Fruit fly (Drosophila melanogaster) whole organism, wandering third instar larva: Measurements from ENCODE around the gene mon2.

Experiments
- Abd-B ChIP-seq: fragments of >200 bp; optimal IDR thresholded peaks from 2 replicates; lab custom pipeline; 2017; ENCODE audit warnings: missing biosample characterization, missing genetic modification characterization
- CG32264 ChIP-seq: fragments of 200-800 bp; sonication (Bioruptor generic); optimal IDR thresholded peaks from 2 replicates; lab custom pipeline; 2016; ENCODE audit warnings: missing biosample characterization, missing genetic modification characterization
- CG9705 ChIP-seq: fragments of 200-800 bp; sonication (Bioruptor generic); optimal IDR thresholded peaks from 2 replicates; lab custom pipeline; 2018; ENCODE audit warnings: missing biosample characterization, mild to moderate bottlenecking, missing genetic modification characterization
- CrebA ChIP-seq: fragments of 200-800 bp; sonication (Bioruptor generic); optimal IDR thresholded peaks from 2 replicates; lab custom pipeline; 2016; ENCODE audit warnings: missing biosample characterization, mild to moderate bottlenecking, missing genetic modification characterization, borderline replicate concordance
- Dfd ChIP-seq: fragments of >200 bp; optimal IDR thresholded peaks from 2 replicates; lab custom pipeline; 2017; ENCODE audit warnings: missing biosample characterization, missing genetic modification characterization
- GATAd ChIP-seq: sonication (Bioruptor generic); optimal IDR thresholded peaks from 2 replicates; lab custom pipeline; 2016; ENCODE audit warnings: missing biosample characterization, missing genetic modification characterization
- HLH106 ChIP-seq: fragments of 200-800 bp; optimal IDR thresholded peaks from 3 replicates; lab custom pipeline; 2019; ENCODE audit warnings: missing biosample characterization, mild to moderate bottlenecking, missing genetic modification characterization, moderate library complexity
- Hnf4 ChIP-seq: fragments of 200-800 bp; sonication (Bioruptor generic); optimal IDR thresholded peaks from 2 replicates; lab custom pipeline; 2016; ENCODE audit warnings: missing biosample characterization, mild to moderate bottlenecking, missing genetic modification characterization
- Hr78 ChIP-seq: fragments of >200 bp; optimal IDR thresholded peaks from 2 replicates; lab custom pipeline; 2017; ENCODE audit warnings: missing biosample characterization, missing genetic modification characterization
- Hr83 ChIP-seq: fragments of 200-300 bp; sonication (Bioruptor generic); optimal IDR thresholded peaks from 2 replicates; lab custom pipeline; 2016; ENCODE audit warnings: missing biosample characterization, mild to moderate bottlenecking, missing genetic modification characterization, moderate library complexity; ENCODE audit not compliant: poor library complexity, severe bottlenecking
- Jra ChIP-seq: sonication (Bioruptor generic); optimal IDR thresholded peaks from 2 replicates; lab custom pipeline; 2016; ENCODE audit warnings: missing biosample characterization, missing genetic modification characterization
- Mio ChIP-seq: sonication (Bioruptor generic); optimal IDR thresholded peaks from 2 replicates; lab custom pipeline; 2016; ENCODE audit warnings: missing biosample characterization, missing genetic modification characterization
- Myc ChIP-seq: fragments of >200 bp; optimal IDR thresholded peaks from 2 replicates; lab custom pipeline; 2017
- OdsH ChIP-seq: fragments of 200-800 bp; sonication (Bioruptor generic); optimal IDR thresholded peaks from 2 replicates; lab custom pipeline; 2016; ENCODE audit warnings: missing biosample characterization, mild to moderate bottlenecking, missing genetic modification characterization
- Rel ChIP-seq, 2 experiments: fragments of 200-800 bp; sonication (Bioruptor generic) in 1 of 2; optimal IDR thresholded peaks; 2 replicates in 1 of 2; 3 replicates in 1 of 2; lab custom pipeline; 2016 to 2019; ENCODE audit warnings: mild to moderate bottlenecking in 2 of 2, missing biosample characterization in 2 of 2, missing genetic modification characterization in 2 of 2, moderate library complexity in 1 of 2
- Sp1 ChIP-seq: fragments of 200-800 bp; sonication (Bioruptor generic); optimal IDR thresholded peaks from 3 replicates; lab custom pipeline; 2019; ENCODE audit warnings: missing biosample characterization, mild to moderate bottlenecking, missing genetic modification characterization, moderate library complexity
- Vsx2 ChIP-seq: fragments of 200-300, 225-300 bp; sonication (Bioruptor generic); optimal IDR thresholded peaks from 2 replicates; lab custom pipeline; 2018; ENCODE audit warnings: missing biosample characterization, missing genetic modification characterization; ENCODE audit not compliant: partially characterized antibody
- br ChIP-seq: fragments of 200-800 bp; sonication (Bioruptor generic); optimal IDR thresholded peaks from 2 replicates; lab custom pipeline; 2016; ENCODE audit warnings: missing biosample characterization, missing genetic modification characterization
- brk ChIP-seq: fragments of 200-800 bp; sonication (Bioruptor generic); optimal IDR thresholded peaks from 2 replicates; lab custom pipeline; 2016; ENCODE audit warnings: missing biosample characterization, mild to moderate bottlenecking, missing genetic modification characterization
- dsf ChIP-seq: sonication (Bioruptor generic); optimal IDR thresholded peaks from 2 replicates; lab custom pipeline; 2016; ENCODE audit warnings: missing biosample characterization, missing genetic modification characterization, borderline replicate concordance
- ey ChIP-seq: fragments of 200-800 bp; sonication (Bioruptor generic); optimal IDR thresholded peaks from 2 replicates; lab custom pipeline; 2016; ENCODE audit warnings: missing biosample characterization, missing genetic modification characterization
- foxo ChIP-seq, 2 experiments: fragments of 200-800 bp; sonication (Bioruptor generic); optimal IDR thresholded peaks; 2 replicates in 1 of 2; 3 replicates in 1 of 2; lab custom pipeline; 2016 to 2017; ENCODE audit warnings: missing biosample characterization in 2 of 2, missing genetic modification characterization in 2 of 2
- fru ChIP-seq: fragments of 200-800 bp; sonication (Bioruptor generic); optimal IDR thresholded peaks from 3 replicates; lab custom pipeline; 2016; ENCODE audit warnings: missing biosample characterization, mild to moderate bottlenecking, missing genetic modification characterization
- h ChIP-seq: fragments of 200-800 bp; sonication (Bioruptor generic); optimal IDR thresholded peaks from 3 replicates; lab custom pipeline; 2016; ENCODE audit warnings: missing biosample characterization, mild to moderate bottlenecking, missing genetic modification characterization
- jim ChIP-seq: fragments of 175-275, 200-325 bp; sonication (Bioruptor generic); optimal IDR thresholded peaks from 2 replicates; lab custom pipeline; 2016; ENCODE audit warnings: missing biosample characterization, mild to moderate bottlenecking, missing genetic modification characterization
- pan ChIP-seq: fragments of >200 bp; optimal IDR thresholded peaks from 2 replicates; lab custom pipeline; 2017
- psq ChIP-seq: fragments of 200-800 bp; sonication (Bioruptor generic); optimal IDR thresholded peaks from 3 replicates; lab custom pipeline; 2017; ENCODE audit warnings: missing biosample characterization, mild to moderate bottlenecking, missing genetic modification characterization, moderate library complexity
- rgr ChIP-seq: fragments of 200-800 bp; sonication (Bioruptor generic); optimal IDR thresholded peaks from 3 replicates; lab custom pipeline; 2016; ENCODE audit warnings: missing biosample characterization, mild to moderate bottlenecking, missing genetic modification characterization
- sv ChIP-seq: fragments of 200-800 bp; sonication (Bioruptor generic); optimal IDR thresholded peaks from 3 replicates; lab custom pipeline; 2016; ENCODE audit warnings: missing biosample characterization, missing genetic modification characterization
- tai ChIP-seq: sonication (Bioruptor generic); optimal IDR thresholded peaks from 2 replicates; lab custom pipeline; 2016; ENCODE audit warnings: missing biosample characterization, missing genetic modification characterization
- usp ChIP-seq: fragments of >200 bp; optimal IDR thresholded peaks from 2 replicates; lab custom pipeline; 2017; ENCODE audit warnings: missing biosample characterization, missing genetic modification characterization
- woc ChIP-seq: sonication (Bioruptor generic); optimal IDR thresholded peaks from 2 replicates; lab custom pipeline; 2016; ENCODE audit warnings: missing biosample characterization, mild to moderate bottlenecking, missing genetic modification characterization

Gene mon2

dm6 chr2L:8157166-8157565 lies 33.4 kb upstream of the mon2 start:
- TF ChIP-seq Vsx2 (GFP tag; lab: Kevin White, UChicago) (no peak), Rel (GFP tag; optimal IDR thresholded peaks at IDR 0.05; lab: Kevin White, UChicago) (no peak), Rel (tag; optimal IDR thresholded peaks at IDR 0.05; lab: Kevin White, UChicago) (peak; percentile 4)
- TF ChIP-seq, all 38 proteins: peak for 1

dm6 chr2L:8156682-8157081 lies 32.9 kb upstream of the mon2 start:
- peak; percentile 35 for TF ChIP-seq Jra (GFP tag; lab: Kevin White, UChicago)
- peak; percentile 20 for TF ChIP-seq GATAd
- TF ChIP-seq Hr78 (GFP tag; lab: Kevin White, UChicago), result no peak
- peak; percentile 74 for TF ChIP-seq HLH106
- TF ChIP-seq Rel (GFP tag; optimal IDR thresholded peaks at IDR 0.05; lab: Kevin White, UChicago), result no peak
- peak; percentile 83 for TF ChIP-seq Rel (tag; optimal IDR thresholded peaks at IDR 0.05; lab: Kevin White, UChicago)
- peak; percentile 38 for TF ChIP-seq OdsH (GFP tag; lab: Kevin White, UChicago)
- TF ChIP-seq rgr (GFP tag; lab: Kevin White, UChicago), result peak; percentile 78
- TF ChIP-seq ey, result peak; percentile 71
- TF ChIP-seq CrebA (GFP tag; lab: Kevin White, UChicago), result no peak
- TF ChIP-seq foxo (GFP tag; optimal IDR thresholded peaks at IDR 0.05; lab: Kevin White, UChicago), result peak; percentile 7 to 78
- peak; percentile 41 for TF ChIP-seq CG9705 (GFP tag; lab: Kevin White, UChicago)
- peak; percentile 82 for TF ChIP-seq h (GFP tag; lab: Kevin White, UChicago)
- peak; percentile 68 for TF ChIP-seq tai
- no peak for TF ChIP-seq Hr83 (GFP tag; lab: Kevin White, UChicago)
- peak; percentile 40 for TF ChIP-seq woc (GFP tag; lab: Kevin White, UChicago)
- TF ChIP-seq Hnf4 (GFP tag; lab: Kevin White, UChicago), result peak; percentile 79
- no peak for TF ChIP-seq dsf (GFP tag; lab: Kevin White, UChicago)
- TF ChIP-seq Dfd (GFP tag; lab: Kevin White, UChicago), result no peak
- TF ChIP-seq CG32264, result no peak
- no peak for TF ChIP-seq Myc (lab: Kevin White, UChicago)
- peak; percentile 52 for TF ChIP-seq Sp1 (GFP tag; lab: Kevin White, UChicago)
- TF ChIP-seq usp, result no peak
- TF ChIP-seq brk (GFP tag; lab: Kevin White, UChicago), result peak; percentile 57
- no peak for TF ChIP-seq Mio (GFP tag; lab: Kevin White, UChicago)
- peak; percentile 61 for TF ChIP-seq fru (GFP tag; lab: Kevin White, UChicago)
- peak; percentile 76 for TF ChIP-seq br (GFP tag; lab: Kevin White, UChicago)
- no peak for TF ChIP-seq pan (lab: Kevin White, UChicago)
- no peak for TF ChIP-seq Vsx2 (GFP tag; lab: Kevin White, UChicago)
- no peak for TF ChIP-seq Abd-B (GFP tag; lab: Kevin White, UChicago)
- peak; percentile 47 for TF ChIP-seq psq (GFP tag; lab: Kevin White, UChicago)
- peak; percentile 66 for TF ChIP-seq sv (GFP tag; lab: Kevin White, UChicago)
- TF ChIP-seq jim (GFP tag; lab: Kevin White, UChicago), result no peak

- no peak for TF ChIP-seq Jra (GFP tag; lab: Kevin White, UChicago)
- TF ChIP-seq Sp1 (GFP tag; lab: Kevin White, UChicago), result peak; percentile 6
- peak; percentile 5 for TF ChIP-seq h (GFP tag; lab: Kevin White, UChicago)
- TF ChIP-seq rgr (GFP tag; lab: Kevin White, UChicago), result peak; percentile 26
- TF ChIP-seq sv (GFP tag; lab: Kevin White, UChicago), result no peak
- TF ChIP-seq Rel (GFP tag; optimal IDR thresholded peaks at IDR 0.05; lab: Kevin White, UChicago), result no peak
- TF ChIP-seq Rel (tag; optimal IDR thresholded peaks at IDR 0.05; lab: Kevin White, UChicago), result no peak
These were observed 24.8 kb upstream of the mon2 start for dm6 chr2L:8148514-8149085.

dm6 chr2L:8146994-8147661 lies 23.3 kb upstream of the mon2 start, which contains the start of gene CG31606:
Gene CG31606 (plus strand): TSS chr2L:8147611.
- TF ChIP-seq CG32264 (no peak), foxo (GFP tag; optimal IDR thresholded peaks at IDR 0.05; lab: Kevin White, UChicago) (no peak), sv (GFP tag; lab: Kevin White, UChicago) (no peak), h (GFP tag; lab: Kevin White, UChicago) (no peak), usp (no peak)
